Worm (Caenorhabditis elegans): ENCODE measurements around the gene iars-1.

- TF ChIP-seq snpc-4 (tag; optimal IDR thresholded peaks at IDR 0.05) (no peak), unc-62 (GFP tag; optimal IDR thresholded peaks at IDR 0.05) (no peak), zag-1 (tag; optimal IDR thresholded peaks at IDR 0.05) (no peak), fkh-10 (GFP tag; optimal IDR thresholded peaks at IDR 0.05) (no peak), pha-4 (tag; optimal IDR thresholded peaks at IDR 0.05) (no peak), ceh-82 (tag; optimal IDR thresholded peaks at IDR 0.05) (no peak), nhr-237 (tag; optimal IDR thresholded peaks at IDR 0.05) (no peak), daf-12 (tag; optimal IDR thresholded peaks at IDR 0.05) (no peak), nhr-25 (tag; optimal IDR thresholded peaks at IDR 0.05) (no peak)
Observed at ce11 chrIV:10357842-10358241, 10.6 kb upstream of the iars-1 start, which contains the start of gene gkow-1.
